Worm (Caenorhabditis elegans) whole organism, young adult: Measurements from ENCODE around the gene T03G6.3.

Experiments
- B0019.2 ChIP-seq: fragments of 200-800 bp; sonication (Bioruptor generic); conservative IDR thresholded peaks from 2 replicates; pipeline ENCODE4 v1.3.6; 2022; ENCODE audit warnings: missing genetic modification reagents, missing genetic modification characterization, missing compliant biosample characterization
- B0035.1 ChIP-seq: sonication (generic microtip); optimal IDR thresholded peaks from 2 replicates; lab custom pipeline; 2016; ENCODE audit warnings: missing genetic modification characterization, mild to moderate bottlenecking, missing compliant biosample characterization, missing genotype, missing genetic modification reagents
- B0336.3 ChIP-seq: fragments of 200-800 bp; sonication (Bioruptor generic); IDR thresholded peaks from 2 replicates; pipeline ENCODE4 v1.3.6; 2022; ENCODE audit warnings: missing genetic modification characterization, missing compliant biosample characterization
- D2030.7 ChIP-seq: fragments of 200-800 bp; sonication (Bioruptor generic); IDR thresholded peaks from 2 replicates; pipeline ENCODE4 v1.3.6; 2022; ENCODE audit warnings: missing genetic modification reagents, missing genetic modification characterization, missing compliant biosample characterization
- F33H1.4 ChIP-seq: fragments of 200-800 bp; sonication (Bioruptor generic); IDR thresholded peaks from 2 replicates; pipeline ENCODE4 v1.3.6; 2022; ENCODE audit warnings: missing genetic modification reagents, missing genetic modification characterization, missing compliant biosample characterization
- F55B11.4 ChIP-seq: sonication (generic microtip); optimal IDR thresholded peaks from 2 replicates; lab custom pipeline; 2016; ENCODE audit warnings: missing compliant biosample characterization, missing genetic modification characterization, borderline replicate concordance; ENCODE audit not compliant: insufficient read depth
- T07F8.4 ChIP-seq: sonication (generic microtip); optimal IDR thresholded peaks from 2 replicates; lab custom pipeline; 2016; ENCODE audit warnings: mild to moderate bottlenecking, missing genetic modification characterization, moderate library complexity, missing compliant biosample characterization
- T26A5.8 ChIP-seq: sonication (generic microtip); optimal IDR thresholded peaks from 2 replicates; lab custom pipeline; 2016; ENCODE audit warnings: missing genetic modification characterization, missing compliant biosample characterization
- Y53F4B.3 ChIP-seq: fragments of 200-800 bp; sonication (Bioruptor generic); IDR thresholded peaks from 2 replicates; pipeline ENCODE4 v1.3.6; 2022; ENCODE audit warnings: missing genetic modification reagents, missing genetic modification characterization, missing compliant biosample characterization
- aptf-2 ChIP-seq: fragments of 200-800 bp; sonication (Bioruptor generic); conservative IDR thresholded peaks from 2 replicates; pipeline ENCODE4 v1.3.6; 2022; ENCODE audit warnings: missing genetic modification reagents, missing genetic modification characterization, missing compliant biosample characterization
- attf-3 ChIP-seq: fragments of 200-800 bp; sonication (Bioruptor generic); conservative IDR thresholded peaks from 2 replicates; pipeline ENCODE4 v1.3.6; 2022; ENCODE audit warnings: missing genetic modification reagents, missing genetic modification characterization, missing compliant biosample characterization
- bed-1 ChIP-seq: fragments of 200-800 bp; sonication (Bioruptor generic); IDR thresholded peaks from 2 replicates; pipeline ENCODE4 v1.3.6; 2022; ENCODE audit warnings: missing genetic modification reagents, missing genetic modification characterization, missing compliant biosample characterization
- cebp-1 ChIP-seq, 2 experiments: fragments of 200-800 bp in 1 of 2; sonication (Bioruptor generic) in 1 of 2; sonication (generic microtip) in 1 of 2; IDR thresholded peaks in 1 of 2; optimal IDR thresholded peaks in 1 of 2; 2 replicates each; pipeline versions ENCODE4 v1.3.6 to Lab custom; 2017 to 2022; ENCODE audit warnings: missing compliant biosample characterization in 2 of 2, missing genetic modification characterization in 2 of 2, mild to moderate bottlenecking in 1 of 2, missing genetic modification reagents in 1 of 2, moderate library complexity in 1 of 2
- cebp-2 ChIP-seq: fragments of 200-800 bp; sonication (Bioruptor generic); IDR thresholded peaks from 2 replicates; pipeline ENCODE4 v1.3.6; 2022; ENCODE audit warnings: missing genetic modification characterization, missing compliant biosample characterization
- ceh-100 ChIP-seq: fragments of 200-800 bp; sonication (Bioruptor generic); IDR thresholded peaks from 2 replicates; pipeline ENCODE4 v1.3.6; 2022; ENCODE audit warnings: missing genetic modification reagents, missing genetic modification characterization, missing compliant biosample characterization
- ceh-27 ChIP-seq: fragments of 200-800 bp; sonication (Bioruptor generic); optimal IDR thresholded peaks from 2 replicates; lab custom pipeline; 2018; ENCODE audit warnings: mild to moderate bottlenecking, missing genetic modification characterization, moderate library complexity, missing compliant biosample characterization
- ceh-79 ChIP-seq: sonication (generic microtip); optimal IDR thresholded peaks from 2 replicates; lab custom pipeline; 2017; ENCODE audit warnings: mild to moderate bottlenecking, missing genetic modification characterization, missing compliant biosample characterization
- chd-7 ChIP-seq: sonication (generic microtip); optimal IDR thresholded peaks from 2 replicates; lab custom pipeline; 2016; ENCODE audit warnings: mild to moderate bottlenecking, missing genetic modification characterization, moderate library complexity, missing compliant biosample characterization
- die-1 ChIP-seq: sonication (generic microtip); optimal IDR thresholded peaks from 2 replicates; lab custom pipeline; 2016; ENCODE audit warnings: missing genotype, mild to moderate bottlenecking, missing genetic modification characterization, missing compliant biosample characterization
- dox-1 ChIP-seq: fragments of 200-800 bp; sonication (Bioruptor generic); IDR thresholded peaks from 2 replicates; pipeline ENCODE4 v1.3.6; 2022; ENCODE audit warnings: missing genetic modification reagents, missing genetic modification characterization, missing compliant biosample characterization
- dpl-1 ChIP-seq: fragments of 150-350 bp; optimal IDR thresholded peaks from 2 replicates; lab custom pipeline; 2014; ENCODE audit warnings: missing biosample characterization, missing genetic modification reagents, missing genetic modification characterization
- efl-1 ChIP-seq: fragments of 150-350 bp; optimal IDR thresholded peaks from 2 replicates; lab custom pipeline; 2014; ENCODE audit warnings: missing biosample characterization, missing genetic modification reagents, missing genetic modification characterization
- egl-18 ChIP-seq: fragments of 200-800 bp; sonication (Bioruptor generic); IDR thresholded peaks from 2 replicates; pipeline ENCODE4 v1.3.6; 2022; ENCODE audit warnings: missing genetic modification reagents, missing genetic modification characterization, missing compliant biosample characterization
- egl-44 ChIP-seq: fragments of 200-800 bp; sonication (Bioruptor generic); IDR thresholded peaks from 2 replicates; pipeline ENCODE4 v1.3.6; 2022; ENCODE audit warnings: missing genetic modification reagents, missing genetic modification characterization, missing compliant biosample characterization
- egrh-3 ChIP-seq: fragments of 200-800 bp; sonication (Bioruptor generic); IDR thresholded peaks from 2 replicates; pipeline ENCODE4 v1.3.6; 2022; ENCODE audit warnings: missing genetic modification reagents, missing genetic modification characterization, missing compliant biosample characterization
- ets-4 ChIP-seq: fragments of 200-800 bp; sonication (Bioruptor generic); optimal IDR thresholded peaks from 2 replicates; lab custom pipeline; 2018; ENCODE audit warnings: mild to moderate bottlenecking, missing genetic modification characterization, missing compliant biosample characterization
- gei-17 ChIP-seq: fragments of 200-800 bp; sonication (Bioruptor generic); optimal IDR thresholded peaks from 2 replicates; lab custom pipeline; 2018; ENCODE audit warnings: mild to moderate bottlenecking, missing genetic modification characterization, missing compliant biosample characterization
- hlh-12 ChIP-seq: sonication (generic microtip); optimal IDR thresholded peaks from 2 replicates; lab custom pipeline; 2016; ENCODE audit warnings: missing genetic modification characterization, missing compliant biosample characterization
- hrde-1 ChIP-seq: sonication (generic microtip); optimal IDR thresholded peaks from 2 replicates; lab custom pipeline; 2016; ENCODE audit warnings: missing genetic modification characterization, mild to moderate bottlenecking, missing compliant biosample characterization, moderate library complexity, missing genotype, missing genetic modification reagents, borderline replicate concordance
- lin-35 ChIP-seq, 3 experiments: fragments of 150-350 bp in 2 of 3; sonication (generic microtip) in 1 of 3; optimal IDR thresholded peaks; 2 replicates each; lab custom pipeline; 2014 to 2018; ENCODE audit warnings: missing biosample characterization in 3 of 3, missing genetic modification characterization in 3 of 3, missing genetic modification reagents in 3 of 3
- mxl-1 ChIP-seq: sonication (generic microtip); optimal IDR thresholded peaks from 2 replicates; lab custom pipeline; 2016; ENCODE audit warnings: missing genetic modification characterization, missing compliant biosample characterization
- nfya-2 ChIP-seq: fragments of 200-800 bp; sonication (Bioruptor generic); IDR thresholded peaks from 2 replicates; pipeline ENCODE4 v1.3.6; 2022; ENCODE audit warnings: missing genetic modification reagents, missing genetic modification characterization, missing compliant biosample characterization
- nfyb-1 ChIP-seq: fragments of 200-800 bp; sonication (Bioruptor generic); IDR thresholded peaks from 2 replicates; pipeline ENCODE4 v1.3.6; 2022; ENCODE audit warnings: missing genetic modification reagents, missing genetic modification characterization, missing compliant biosample characterization
- nhr-179 ChIP-seq: sonication (generic microtip); optimal IDR thresholded peaks from 2 replicates; lab custom pipeline; 2016; ENCODE audit warnings: mild to moderate bottlenecking, missing genetic modification characterization, missing compliant biosample characterization
- nhr-90 ChIP-seq: sonication (generic microtip); optimal IDR thresholded peaks from 2 replicates; lab custom pipeline; 2016; ENCODE audit warnings: missing genotype, mild to moderate bottlenecking, missing genetic modification characterization, missing compliant biosample characterization
- rpc-1 ChIP-seq, 2 experiments: fragments of 150-350 bp in 1 of 2; sonication (generic microtip) in 1 of 2; optimal IDR thresholded peaks; 2 replicates each; lab custom pipeline; 2014 to 2018; ENCODE audit warnings: missing biosample characterization in 1 of 2, missing genetic modification characterization in 1 of 2, missing genetic modification reagents in 1 of 2, missing genotype in 1 of 2
- sdz-38 ChIP-seq: sonication (generic microtip); optimal IDR thresholded peaks from 2 replicates; lab custom pipeline; 2016; ENCODE audit warnings: missing genotype, missing genetic modification characterization, missing compliant biosample characterization
- sea-2 ChIP-seq: fragments of 200-800 bp; sonication (Bioruptor generic); IDR thresholded peaks from 2 replicates; pipeline ENCODE4 v1.3.6; 2022; ENCODE audit warnings: missing genetic modification characterization, missing compliant biosample characterization
- snpc-1.3 ChIP-seq: sonication (generic microtip); optimal IDR thresholded peaks from 2 replicates; lab custom pipeline; 2017; ENCODE audit warnings: missing genetic modification characterization, mild to moderate bottlenecking, missing compliant biosample characterization, antibody characterized with exemption, moderate library complexity, missing genotype, missing genetic modification reagents; ENCODE audit not compliant: insufficient read depth
- snpc-4 ChIP-seq, 5 experiments: fragments of 150-350 bp in 1 of 5; sonication (generic microtip) in 4 of 5; optimal IDR thresholded peaks; 2 replicates each; lab custom pipeline; 2014 to 2018; ENCODE audit warnings: missing genetic modification characterization in 5 of 5, missing biosample characterization in 3 of 5, antibody characterized with exemption in 2 of 5, mild to moderate bottlenecking in 2 of 5, missing compliant biosample characterization in 2 of 5, missing genotype in 2 of 5, moderate library complexity in 2 of 5, missing genetic modification reagents in 1 of 5
- tlf-1 ChIP-seq: fragments of 200-800 bp; sonication (Bioruptor generic); optimal IDR thresholded peaks from 2 replicates; lab custom pipeline; 2018; ENCODE audit warnings: mild to moderate bottlenecking, missing genetic modification characterization, missing compliant biosample characterization
- zim-3 ChIP-seq: sonication (generic microtip); optimal IDR thresholded peaks from 2 replicates; lab custom pipeline; 2017; ENCODE audit warnings: mild to moderate bottlenecking, missing genetic modification characterization, moderate library complexity, missing compliant biosample characterization
- ztf-6 ChIP-seq: fragments of 200-800 bp; sonication (Bioruptor generic); IDR thresholded peaks from 2 replicates; pipeline ENCODE4 v1.3.6; 2022; ENCODE audit warnings: missing genetic modification reagents, missing genetic modification characterization, missing compliant biosample characterization

The T03G6.3 gene

DNA sequence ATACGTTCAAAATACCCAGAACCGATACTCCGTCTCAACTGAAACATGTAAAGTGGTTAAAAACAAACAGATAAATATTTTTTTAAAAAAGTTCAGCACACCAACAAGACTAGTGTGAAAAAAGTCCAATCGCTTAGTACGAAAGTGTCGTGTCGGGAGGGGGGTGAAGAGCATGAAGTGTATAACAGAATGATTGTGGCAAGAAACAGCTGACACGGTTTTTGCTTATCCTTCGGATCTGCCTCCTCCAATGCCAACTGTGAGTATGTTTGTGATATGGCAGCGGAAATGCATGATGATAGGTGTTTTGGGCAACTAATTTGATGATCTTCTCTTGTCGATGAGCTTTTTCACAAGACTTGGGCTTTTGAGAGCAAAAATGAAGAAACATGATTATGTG, 4.8 kb upstream of the T03G6.3 start:
- TF ChIP-seq rpc-1 (optimal IDR thresholded peaks at IDR 0.05; lab: Kevin White, UChicago) = no peak
- TF ChIP-seq rpc-1 (tag; optimal IDR thresholded peaks at IDR 0.05; lab: Kevin White, UChicago) = no peak
- TF ChIP-seq nhr-179 (tag; lab: Kevin White, UChicago) = no peak
- no peak for TF ChIP-seq efl-1
- no peak for TF ChIP-seq T26A5.8
- no peak for TF ChIP-seq ceh-100 (GFP tag; lab: Robert Waterston, UW)
- TF ChIP-seq B0019.2 = no peak
- TF ChIP-seq nfyb-1 (GFP tag; lab: Robert Waterston, UW) = no peak
- TF ChIP-seq sdz-38 (tag; lab: Kevin White, UChicago) = no peak
- TF ChIP-seq snpc-4 (GFP tag; optimal IDR thresholded peaks at IDR 0.05; lab: Kevin White, UChicago) = no peak
- TF ChIP-seq snpc-4 (tag; optimal IDR thresholded peaks at IDR 0.05; lab: Kevin White, UChicago) = no peak
- TF ChIP-seq ztf-6 (GFP tag; lab: Robert Waterston, UW) = no peak
- no peak for TF ChIP-seq B0035.1 (tag; lab: Kevin White, UChicago)
- no peak for TF ChIP-seq Y53F4B.3
- TF ChIP-seq chd-7 = no peak
- TF ChIP-seq F33H1.4 (GFP tag; lab: Robert Waterston, UW) = no peak

DNA sequence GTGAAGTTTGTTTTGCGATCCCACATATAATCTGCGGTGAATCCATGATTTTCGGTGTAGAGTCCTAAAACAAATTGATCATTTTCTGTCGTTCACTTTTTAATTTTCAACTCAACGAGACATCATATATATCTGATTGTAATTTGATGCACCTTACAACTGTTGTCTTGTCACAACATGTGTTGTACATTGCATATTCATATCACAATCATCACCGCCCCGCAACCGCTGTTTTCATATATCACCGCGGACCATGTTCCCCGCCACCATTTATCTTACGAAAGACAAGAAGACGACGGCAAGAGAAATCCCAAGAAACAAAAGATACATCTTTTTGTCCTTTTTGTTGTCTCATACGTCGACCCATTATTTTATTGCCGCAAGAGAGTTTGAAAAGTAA, 1.4 kb downstream of the T03G6.3 start:
- no peak for TF ChIP-seq die-1 (tag; lab: Kevin White, UChicago)

DNA sequence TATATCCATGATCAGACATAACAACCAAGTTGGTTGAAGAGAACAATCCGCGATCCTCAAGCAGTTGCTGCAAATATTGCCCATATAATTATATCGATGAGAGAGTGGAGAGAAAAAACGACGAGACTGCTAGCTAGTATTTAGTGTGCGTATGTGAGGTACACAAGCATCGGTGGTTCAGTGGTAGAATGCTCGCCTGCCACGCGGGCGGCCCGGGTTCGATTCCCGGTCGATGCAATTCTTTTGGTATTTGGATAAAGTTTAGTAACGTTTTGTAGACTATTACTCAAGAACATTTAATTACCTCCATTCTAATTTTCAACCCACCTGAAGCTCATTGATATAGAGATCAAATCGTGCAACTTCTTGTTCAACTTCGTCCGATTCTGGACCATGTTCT, 2.4 kb downstream of the T03G6.3 start:
- 0 out of 2 replicates have a peak, but pooled peaks have one; percentile 44 for TF ChIP-seq cebp-1 (GFP tag; IDR thresholded peaks at IDR 0.05; lab: Robert Waterston, UW)
- peak; percentile 79 for TF ChIP-seq cebp-1 (tag; optimal IDR thresholded peaks at IDR 0.05; lab: Kevin White, UChicago)
- no peak for TF ChIP-seq dpl-1 (GFP tag; lab: Kevin White, UChicago)
- TF ChIP-seq mxl-1 (tag; lab: Kevin White, UChicago) = peak; percentile 55
- TF ChIP-seq aptf-2 (GFP tag; lab: Robert Waterston, UW) = no peak
- peak; percentile 16; the same call in 1 of the 2 replicates for TF ChIP-seq F33H1.4 (GFP tag; lab: Robert Waterston, UW)
- peak; percentile 74 for TF ChIP-seq hlh-12
- TF ChIP-seq egl-18 (GFP tag; lab: Robert Waterston, UW) = peak; percentile 48; the same call in 1 of the 2 replicates
- TF ChIP-seq nfya-2 = 0 out of 2 replicates have a peak, but pooled peaks have one; percentile 47
- TF ChIP-seq egrh-3 = peak; percentile 44; the same call in 1 of the 2 replicates
- peak; percentile 94 for TF ChIP-seq rpc-1 (optimal IDR thresholded peaks at IDR 0.05; lab: Kevin White, UChicago)
- TF ChIP-seq rpc-1 (tag; optimal IDR thresholded peaks at IDR 0.05; lab: Kevin White, UChicago) = peak; percentile 94
- no peak for TF ChIP-seq ets-4 (GFP tag; lab: Kevin White, UChicago)
- peak; percentile 66 for TF ChIP-seq snpc-4 (GFP tag; optimal IDR thresholded peaks at IDR 0.05; lab: Kevin White, UChicago)
- peak; percentile 8 to 84 (median 74) for TF ChIP-seq snpc-4 (tag; optimal IDR thresholded peaks at IDR 0.05; lab: Kevin White, UChicago)
- TF ChIP-seq Y53F4B.3 = peak; percentile 44; the same call in 1 of the 2 replicates
- peak; percentile 82; the same call in 1 of the 2 replicates for TF ChIP-seq egl-44 (GFP tag; lab: Robert Waterston, UW)
- TF ChIP-seq lin-35 (GFP tag; optimal IDR thresholded peaks at IDR 0.05; lab: Kevin White, UChicago) = peak in 1 of 3 experiments; percentile 67
- TF ChIP-seq ceh-79 (tag; lab: Kevin White, UChicago) = peak; percentile 89
- 0 out of 2 replicates have a peak, but pooled peaks have one; percentile 22 for TF ChIP-seq attf-3 (GFP tag; lab: Robert Waterston, UW)
- peak; percentile 83 for TF ChIP-seq B0336.3
- TF ChIP-seq D2030.7 = peak; percentile 82
- no peak for TF ChIP-seq F55B11.4 (tag; lab: Kevin White, UChicago)
- peak; percentile 77 for TF ChIP-seq nhr-90 (tag; lab: Kevin White, UChicago)
- TF ChIP-seq hrde-1 (tag; lab: Kevin White, UChicago) = peak; percentile 64
- TF ChIP-seq dox-1 = peak; percentile 94
- peak; percentile 32 for TF ChIP-seq tlf-1 (GFP tag; lab: Kevin White, UChicago)
- peak; percentile 61 for TF ChIP-seq T07F8.4 (tag; lab: Kevin White, UChicago)
- TF ChIP-seq sea-2 (GFP tag; lab: Robert Waterston, UW) = no peak
- peak; percentile 71 for TF ChIP-seq zim-3 (tag; lab: Kevin White, UChicago)
- TF ChIP-seq snpc-1.3 (tag; lab: Kevin White, UChicago) = peak; percentile 64
- TF ChIP-seq gei-17 (GFP tag; lab: Kevin White, UChicago) = peak; percentile 77
- no peak for TF ChIP-seq bed-1 (GFP tag; lab: Robert Waterston, UW)
- peak; percentile 88; the same call in 1 of the 2 replicates for TF ChIP-seq cebp-2
- peak; percentile 76 for TF ChIP-seq ceh-27 (GFP tag; lab: Kevin White, UChicago)
